Worm (Caenorhabditis elegans) whole organism, L4 larva: ENCODE measurements around the gene C23G10.7.

ENCODE experiments used
- D1046.2 ChIP-seq: fragments of 200-800 bp; sonication (Bioruptor generic); IDR thresholded peaks from 2 replicates; pipeline ENCODE4 v1.3.6; 2022; ENCODE audit warnings: missing genetic modification characterization, missing compliant biosample characterization
- F26F4.8 ChIP-seq: fragments of 200-800 bp; sonication (Bioruptor generic); conservative IDR thresholded peaks from 2 replicates; pipeline ENCODE4 v1.3.6; 2022; ENCODE audit warnings: missing genetic modification characterization, missing compliant biosample characterization
- F37D6.2 ChIP-seq: sonication (generic microtip); optimal IDR thresholded peaks from 2 replicates; lab custom pipeline; 2016; ENCODE audit warnings: mild to moderate bottlenecking, missing genetic modification characterization, missing compliant biosample characterization
- F44E2.7 ChIP-seq: fragments of 200-800 bp; sonication (Bioruptor generic); IDR thresholded peaks from 2 replicates; pipeline ENCODE4 v2.1.2; 2022; ENCODE audit warnings: missing genetic modification characterization, missing compliant biosample characterization
- R02D3.7 ChIP-seq: fragments of 150-350 bp; sonication (generic microtip); optimal IDR thresholded peaks from 3 replicates; lab custom pipeline; 2014; ENCODE audit warnings: missing biosample characterization, missing genetic modification characterization
- Y5F2A.4 ChIP-seq: fragments of 200-800 bp; sonication (Bioruptor generic); optimal IDR thresholded peaks from 2 replicates; lab custom pipeline; 2018; ENCODE audit warnings: mild to moderate bottlenecking, missing genetic modification characterization, missing compliant biosample characterization
- ZK337.2 ChIP-seq: fragments of 200-800 bp; sonication (Bioruptor generic); IDR thresholded peaks from 2 replicates; pipeline ENCODE4 v1.3.6; 2022; ENCODE audit warnings: missing genetic modification reagents, missing genetic modification characterization, missing compliant biosample characterization
- attf-4 ChIP-seq: sonication (generic microtip); optimal IDR thresholded peaks from 3 replicates; lab custom pipeline; 2017; ENCODE audit warnings: missing biosample characterization, missing genetic modification characterization
- ceh-28 ChIP-seq: fragments of 150-350 bp; optimal IDR thresholded peaks from 2 replicates; lab custom pipeline; 2014; ENCODE audit warnings: missing biosample characterization, missing genetic modification reagents, missing genetic modification characterization
- ceh-44 ChIP-seq: fragments of 200-800 bp; sonication (Bioruptor generic); IDR thresholded peaks from 2 replicates; pipeline ENCODE4 v1.3.6; 2022; ENCODE audit warnings: missing genetic modification reagents, missing genetic modification characterization, missing compliant biosample characterization
- ceh-62 ChIP-seq: sonication (generic microtip); optimal IDR thresholded peaks from 2 replicates; lab custom pipeline; 2017; ENCODE audit warnings: missing biosample characterization, missing genetic modification characterization
- cey-2 ChIP-seq: sonication (generic microtip); optimal IDR thresholded peaks from 3 replicates; lab custom pipeline; 2017; ENCODE audit warnings: missing genetic modification characterization, mild to moderate bottlenecking, missing compliant biosample characterization, antibody characterized with exemption, borderline replicate concordance; ENCODE audit not compliant: insufficient read depth
- daf-16 ChIP-seq, 3 experiments: sonication (generic microtip); optimal IDR thresholded peaks; 2 replicates each; lab custom pipeline; 2016 to 2017; ENCODE audit warnings: missing genetic modification characterization in 3 of 3, missing genetic modification reagents in 3 of 3, mild to moderate bottlenecking in 2 of 3, missing compliant biosample characterization in 2 of 3, missing biosample characterization in 1 of 3, moderate library complexity in 1 of 3
- daf-8 ChIP-seq: fragments of 200-800 bp; sonication (Bioruptor generic); IDR thresholded peaks from 2 replicates; pipeline ENCODE4 v1.3.6; 2022; ENCODE audit warnings: missing genetic modification characterization, missing compliant biosample characterization
- dmd-6 ChIP-seq: fragments of 200-800 bp; sonication (Bioruptor generic); IDR thresholded peaks from 2 replicates; pipeline ENCODE4 v1.3.6; 2022; ENCODE audit warnings: missing genetic modification reagents, missing genetic modification characterization, missing compliant biosample characterization
- dmd-9 ChIP-seq: fragments of 200-800 bp; sonication (Bioruptor generic); IDR thresholded peaks from 2 replicates; pipeline ENCODE4 v1.3.6; 2022; ENCODE audit warnings: missing genetic modification reagents, missing genetic modification characterization, missing compliant biosample characterization
- duxl-1 ChIP-seq: sonication (generic microtip); optimal IDR thresholded peaks from 2 replicates; lab custom pipeline; 2016; ENCODE audit warnings: mild to moderate bottlenecking, missing genetic modification characterization, moderate library complexity, missing compliant biosample characterization; ENCODE audit not compliant: poor library complexity
- dve-1 ChIP-seq: sonication (generic microtip); optimal IDR thresholded peaks from 2 replicates; lab custom pipeline; 2017; ENCODE audit warnings: antibody characterized with exemption, mild to moderate bottlenecking, missing genetic modification characterization, missing compliant biosample characterization; ENCODE audit not compliant: insufficient read depth
- egl-43 ChIP-seq: fragments of 200-800 bp; sonication (Bioruptor generic); IDR thresholded peaks from 2 replicates; pipeline ENCODE4 v1.3.6; 2022; ENCODE audit warnings: missing genetic modification reagents, missing genetic modification characterization, missing compliant biosample characterization
- gei-8 ChIP-seq: fragments of 200-800 bp; sonication (Bioruptor generic); optimal IDR thresholded peaks from 2 replicates; lab custom pipeline; 2018; ENCODE audit warnings: mild to moderate bottlenecking, missing genetic modification characterization, missing compliant biosample characterization
- hif-1 ChIP-seq, 2 experiments: sonication (generic microtip); optimal IDR thresholded peaks; 2 replicates each; lab custom pipeline; 2016 to 2017; ENCODE audit warnings: missing compliant biosample characterization in 2 of 2, missing genetic modification characterization in 2 of 2, missing genetic modification reagents in 2 of 2, missing genotype in 2 of 2, mild to moderate bottlenecking in 1 of 2
- hlh-11 ChIP-seq: fragments of 200-800 bp; sonication (Bioruptor generic); optimal IDR thresholded peaks from 2 replicates; lab custom pipeline; 2018; ENCODE audit warnings: mild to moderate bottlenecking, missing genetic modification characterization, missing compliant biosample characterization
- lim-7 ChIP-seq: fragments of 200-800 bp; sonication (Bioruptor generic); IDR thresholded peaks from 2 replicates; pipeline ENCODE4 v1.3.6; 2022; ENCODE audit warnings: missing genetic modification characterization, missing compliant biosample characterization
- lin-1 ChIP-seq: fragments of 200-800 bp; sonication (Bioruptor generic); IDR thresholded peaks from 2 replicates; pipeline ENCODE4 v1.3.6; 2022; ENCODE audit warnings: missing genetic modification reagents, missing genetic modification characterization, missing compliant biosample characterization
- lin-13 ChIP-seq: fragments of 150-350 bp; optimal IDR thresholded peaks from 2 replicates; lab custom pipeline; 2014; ENCODE audit warnings: missing biosample characterization, missing genetic modification reagents, missing genetic modification characterization
- lin-15B ChIP-seq: fragments of 150-350 bp; sonication (generic microtip); optimal IDR thresholded peaks from 3 replicates; lab custom pipeline; 2014; ENCODE audit warnings: missing biosample characterization, missing genetic modification characterization
- lir-3 ChIP-seq: sonication (generic microtip); optimal IDR thresholded peaks from 2 replicates; lab custom pipeline; 2016; ENCODE audit warnings: mild to moderate bottlenecking, missing genetic modification characterization, missing compliant biosample characterization
- mdl-1 ChIP-seq, 2 experiments: fragments of 150-350 bp in 1 of 2; sonication (generic microtip) in 1 of 2; optimal IDR thresholded peaks; 2 replicates each; lab custom pipeline; 2014 to 2017; ENCODE audit warnings: missing biosample characterization in 2 of 2, missing genetic modification characterization in 2 of 2
- nhr-10 ChIP-seq: fragments of 150-350 bp; optimal IDR thresholded peaks from 2 replicates; lab custom pipeline; 2014; ENCODE audit warnings: missing biosample characterization, missing genetic modification characterization
- nhr-102 ChIP-seq: sonication (generic microtip); optimal IDR thresholded peaks from 2 replicates; lab custom pipeline; 2016; ENCODE audit warnings: mild to moderate bottlenecking, missing genetic modification characterization, moderate library complexity, missing compliant biosample characterization
- nhr-11 ChIP-seq: fragments of 150-350 bp; optimal IDR thresholded peaks from 2 replicates; lab custom pipeline; 2014; ENCODE audit warnings: missing biosample characterization, missing genetic modification characterization
- nhr-25 ChIP-seq: sonication (generic microtip); optimal IDR thresholded peaks from 2 replicates; lab custom pipeline; 2017; ENCODE audit warnings: missing genetic modification characterization, mild to moderate bottlenecking, missing compliant biosample characterization, antibody characterized with exemption, moderate library complexity, borderline replicate concordance; ENCODE audit not compliant: insufficient read depth
- nhr-28 ChIP-seq: fragments of 150-350 bp; optimal IDR thresholded peaks from 2 replicates; lab custom pipeline; 2014; ENCODE audit warnings: missing biosample characterization, missing genetic modification characterization
- nhr-42 ChIP-seq: fragments of 200-800 bp; sonication (Bioruptor generic); IDR thresholded peaks from 2 replicates; pipeline ENCODE4 v1.3.6; 2022; ENCODE audit warnings: missing genetic modification characterization, missing compliant biosample characterization
- nhr-6 ChIP-seq: fragments of 150-350 bp; optimal IDR thresholded peaks from 2 replicates; lab custom pipeline; 2014; ENCODE audit warnings: missing biosample characterization, missing genetic modification characterization
- nhr-76 ChIP-seq: fragments of 150-350 bp; optimal IDR thresholded peaks from 2 replicates; lab custom pipeline; 2014; ENCODE audit warnings: missing biosample characterization, missing genetic modification characterization
- nhr-77 ChIP-seq: fragments of 150-350 bp; optimal IDR thresholded peaks from 2 replicates; lab custom pipeline; 2014; ENCODE audit warnings: missing biosample characterization, missing genetic modification characterization
- php-3 ChIP-seq: fragments of 200-800 bp; sonication (Bioruptor generic); IDR thresholded peaks from 2 replicates; pipeline ENCODE4 v1.3.6; 2022; ENCODE audit warnings: missing genetic modification reagents, missing genetic modification characterization, missing compliant biosample characterization
- rbr-2 ChIP-seq: sonication (generic microtip); optimal IDR thresholded peaks from 2 replicates; lab custom pipeline; 2016; ENCODE audit warnings: missing genotype, missing genetic modification characterization, missing compliant biosample characterization
- saeg-2 ChIP-seq: fragments of 200-800 bp; sonication (Bioruptor generic); IDR thresholded peaks from 2 replicates; pipeline ENCODE4 v1.3.6; 2022; ENCODE audit warnings: missing genetic modification reagents, missing genetic modification characterization, missing compliant biosample characterization
- sdz-12 ChIP-seq: fragments of 200-800 bp; sonication (Bioruptor generic); optimal IDR thresholded peaks from 2 replicates; lab custom pipeline; 2018; ENCODE audit warnings: mild to moderate bottlenecking, missing genetic modification characterization, missing compliant biosample characterization
- set-16 ChIP-seq: fragments of 200-800 bp; sonication (Bioruptor generic); IDR thresholded peaks from 2 replicates; pipeline ENCODE4 v1.3.6; 2022; ENCODE audit warnings: missing genetic modification reagents, missing genetic modification characterization, missing compliant biosample characterization
- snpc-4 ChIP-seq: fragments of 150-350 bp; optimal IDR thresholded peaks from 2 replicates; lab custom pipeline; 2014; ENCODE audit warnings: missing biosample characterization, missing genetic modification characterization
- spr-1 ChIP-seq: sonication (generic microtip); optimal IDR thresholded peaks from 2 replicates; lab custom pipeline; 2016; ENCODE audit warnings: mild to moderate bottlenecking, missing genetic modification characterization, missing compliant biosample characterization
- tag-97 ChIP-seq: fragments of 200-800 bp; sonication (Bioruptor generic); IDR thresholded peaks from 2 replicates; pipeline ENCODE4 v1.3.6; 2022; ENCODE audit warnings: missing genetic modification characterization, missing compliant biosample characterization
- unc-130 ChIP-seq: sonication (generic microtip); optimal IDR thresholded peaks from 2 replicates; lab custom pipeline; 2016; ENCODE audit warnings: missing genetic modification reagents, missing genetic modification characterization, missing compliant biosample characterization
- unc-62 ChIP-seq, 3 experiments: fragments of 150-350 bp in 1 of 3; sonication (generic microtip); optimal IDR thresholded peaks in 2 of 3; peaks in 1 of 3; 1 replicate in 1 of 3; 2 replicates in 2 of 3; lab custom pipeline; 2014 to 2017; ENCODE audit warnings: missing biosample characterization in 3 of 3, missing genetic modification characterization in 3 of 3, missing genetic modification reagents in 3 of 3, missing genotype in 1 of 3
- zag-1 ChIP-seq: fragments of 150-350 bp; optimal IDR thresholded peaks from 2 replicates; lab custom pipeline; 2014; ENCODE audit warnings: missing biosample characterization, missing genetic modification characterization
- zfp-3 ChIP-seq: fragments of 200-800 bp; sonication (Bioruptor generic); conservative IDR thresholded peaks from 2 replicates; pipeline ENCODE4 v1.3.6; 2022; ENCODE audit warnings: missing genetic modification reagents, missing genetic modification characterization, missing compliant biosample characterization
- zip-11 ChIP-seq: fragments of 200-800 bp; sonication (Bioruptor generic); IDR thresholded peaks from 2 replicates; pipeline ENCODE4 v1.3.6; 2022; ENCODE audit warnings: missing genetic modification characterization, missing compliant biosample characterization
- zip-2 ChIP-seq: fragments of 150-350 bp; optimal IDR thresholded peaks from 2 replicates; lab custom pipeline; 2014; ENCODE audit warnings: missing biosample characterization, missing genetic modification characterization

Gene C23G10.7

DNA sequence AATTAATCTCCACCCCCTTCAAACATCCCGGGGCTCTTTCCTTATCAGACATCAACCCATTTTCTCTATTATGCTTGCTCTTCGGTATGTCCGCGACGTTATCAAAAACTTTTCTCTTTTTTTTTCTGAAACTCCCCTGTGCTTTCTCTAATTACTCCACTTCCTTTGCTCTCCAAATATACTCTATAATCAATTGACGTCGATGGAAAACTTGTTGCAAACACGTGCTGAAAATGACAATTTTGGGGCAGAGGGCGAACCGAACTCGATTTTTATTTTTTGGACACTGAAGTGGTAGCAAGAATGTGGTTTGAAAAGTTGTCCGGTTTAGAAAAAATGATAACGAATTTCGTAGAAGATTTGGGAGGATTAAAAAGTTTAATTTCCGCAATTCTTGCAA, 19.2 kb downstream of the C23G10.7 start (continued):
- TF ChIP-seq dmd-9 = no peak
- no peak for TF ChIP-seq hif-1 (tag; optimal IDR thresholded peaks at IDR 0.05; lab: Kevin White, UChicago)
- TF ChIP-seq saeg-2 (GFP tag; lab: Robert Waterston, UW) = no peak
- TF ChIP-seq unc-62 (GFP tag; optimal IDR thresholded peaks at IDR 0.05 in 1 of 2; lab: Kevin White, UChicago) = peak in 1 of 2 experiments; percentile 37
- TF ChIP-seq unc-62 (tag; optimal IDR thresholded peaks at IDR 0.05; lab: Kevin White, UChicago) = no peak
- TF ChIP-seq D1046.2 (GFP tag; lab: Robert Waterston, UW) = no peak
- TF ChIP-seq F44E2.7 (GFP tag; lab: Robert Waterston, UW) = no peak
- no peak for TF ChIP-seq zag-1 (tag; lab: Kevin White, UChicago)
- TF ChIP-seq egl-43 = no peak
- no peak for TF ChIP-seq ceh-62 (tag; lab: Kevin White, UChicago)
- TF ChIP-seq dve-1 = peak; percentile 70
- TF ChIP-seq daf-16 (GFP tag; optimal IDR thresholded peaks at IDR 0.05; lab: Kevin White, UChicago) = peak in 1 of 2 experiments; percentile 29
- peak; percentile 56 for TF ChIP-seq daf-16 (tag; optimal IDR thresholded peaks at IDR 0.05; lab: Kevin White, UChicago)
- no peak for TF ChIP-seq tag-97 (GFP tag; lab: Robert Waterston, UW)
- no peak for TF ChIP-seq lin-15B
- no peak for TF ChIP-seq Y5F2A.4
- TF ChIP-seq unc-130 (GFP tag; lab: Kevin White, UChicago) = no peak
- TF ChIP-seq nhr-42 (GFP tag; lab: Robert Waterston, UW) = no peak
- no peak for TF ChIP-seq set-16 (GFP tag; lab: Robert Waterston, UW)
- no peak for TF ChIP-seq rbr-2
- TF ChIP-seq attf-4 = no peak
- no peak for TF ChIP-seq nhr-76 (tag; lab: Kevin White, UChicago)
- no peak for TF ChIP-seq snpc-4 (tag; lab: Kevin White, UChicago)
- no peak for TF ChIP-seq nhr-11 (tag; lab: Kevin White, UChicago)
- 0 out of 2 replicates have a peak, but pooled peaks have one; percentile 13 for TF ChIP-seq php-3 (GFP tag; lab: Robert Waterston, UW)
- TF ChIP-seq zip-11 (GFP tag; lab: Robert Waterston, UW) = no peak
- no peak for TF ChIP-seq spr-1 (tag; lab: Kevin White, UChicago)
- TF ChIP-seq zip-2 (tag; lab: Kevin White, UChicago) = no peak
- no peak for TF ChIP-seq nhr-10 (tag; lab: Kevin White, UChicago)
- TF ChIP-seq ZK337.2 (GFP tag; lab: Robert Waterston, UW) = no peak
- peak; percentile 94 for TF ChIP-seq dmd-6 (GFP tag; lab: Robert Waterston, UW)
- TF ChIP-seq nhr-77 (tag; lab: Kevin White, UChicago) = peak; percentile 82
- TF ChIP-seq ceh-28 (tag; lab: Kevin White, UChicago) = no peak
- TF ChIP-seq F26F4.8 = no peak
- TF ChIP-seq nhr-6 = no peak
- no peak for TF ChIP-seq lim-7
- no peak for TF ChIP-seq ceh-44
- TF ChIP-seq sdz-12 (GFP tag; lab: Kevin White, UChicago) = no peak
- no peak for TF ChIP-seq zfp-3 (GFP tag; lab: Robert Waterston, UW)
- TF ChIP-seq F37D6.2 (tag; lab: Kevin White, UChicago) = no peak
- no peak for TF ChIP-seq R02D3.7 (tag; lab: Kevin White, UChicago)
- TF ChIP-seq nhr-102 (tag; lab: Kevin White, UChicago) = peak; percentile 4
- peak in 1 of 2 experiments; percentile 78 for TF ChIP-seq mdl-1 (tag; optimal IDR thresholded peaks at IDR 0.05; lab: Kevin White, UChicago)
- TF ChIP-seq cey-2 (tag; lab: Kevin White, UChicago) = no peak
- peak; percentile 76 for TF ChIP-seq nhr-28 (tag; lab: Kevin White, UChicago)
- TF ChIP-seq nhr-25 (tag; lab: Kevin White, UChicago) = no peak
- peak; percentile 84 for TF ChIP-seq hlh-11
- TF ChIP-seq duxl-1 (tag; lab: Kevin White, UChicago) = no peak
- TF ChIP-seq lir-3 = no peak
- no peak for TF ChIP-seq gei-8 (GFP tag; lab: Kevin White, UChicago)
- peak; percentile 79; the same call in 1 of the 2 replicates for TF ChIP-seq lin-1 (GFP tag; lab: Robert Waterston, UW)
- TF ChIP-seq lin-13 (GFP tag; lab: Kevin White, UChicago) = no peak
- no peak for TF ChIP-seq daf-8
